Fruit fly (Drosophila melanogaster) whole organism, wandering third instar larva: ENCODE results near the gene Sfp24Bc.

Source experiments
- Abd-B ChIP-seq: fragments of >200 bp; optimal IDR thresholded peaks from 2 replicates; lab custom pipeline; 2017; ENCODE audit warnings: missing biosample characterization, missing genetic modification characterization
- CG32264 ChIP-seq: fragments of 200-800 bp; sonication (Bioruptor generic); optimal IDR thresholded peaks from 2 replicates; lab custom pipeline; 2016; ENCODE audit warnings: missing biosample characterization, missing genetic modification characterization
- CG9705 ChIP-seq: fragments of 200-800 bp; sonication (Bioruptor generic); optimal IDR thresholded peaks from 2 replicates; lab custom pipeline; 2018; ENCODE audit warnings: missing biosample characterization, mild to moderate bottlenecking, missing genetic modification characterization
- CrebA ChIP-seq: fragments of 200-800 bp; sonication (Bioruptor generic); optimal IDR thresholded peaks from 2 replicates; lab custom pipeline; 2016; ENCODE audit warnings: missing biosample characterization, mild to moderate bottlenecking, missing genetic modification characterization, borderline replicate concordance
- Dfd ChIP-seq: fragments of >200 bp; optimal IDR thresholded peaks from 2 replicates; lab custom pipeline; 2017; ENCODE audit warnings: missing biosample characterization, missing genetic modification characterization
- Dif ChIP-seq: fragments of 200-275, 200-300 bp; sonication (Bioruptor generic); optimal IDR thresholded peaks from 2 replicates; lab custom pipeline; 2018; ENCODE audit warnings: missing biosample characterization, missing genetic modification characterization; ENCODE audit not compliant: partially characterized antibody
- GATAd ChIP-seq: sonication (Bioruptor generic); optimal IDR thresholded peaks from 2 replicates; lab custom pipeline; 2016; ENCODE audit warnings: missing biosample characterization, missing genetic modification characterization
- HLH106 ChIP-seq: fragments of 200-800 bp; optimal IDR thresholded peaks from 3 replicates; lab custom pipeline; 2019; ENCODE audit warnings: missing biosample characterization, mild to moderate bottlenecking, missing genetic modification characterization, moderate library complexity
- Hnf4 ChIP-seq: fragments of 200-800 bp; sonication (Bioruptor generic); optimal IDR thresholded peaks from 2 replicates; lab custom pipeline; 2016; ENCODE audit warnings: missing biosample characterization, mild to moderate bottlenecking, missing genetic modification characterization
- Hr78 ChIP-seq: fragments of >200 bp; optimal IDR thresholded peaks from 2 replicates; lab custom pipeline; 2017; ENCODE audit warnings: missing biosample characterization, missing genetic modification characterization
- Jra ChIP-seq: sonication (Bioruptor generic); optimal IDR thresholded peaks from 2 replicates; lab custom pipeline; 2016; ENCODE audit warnings: missing biosample characterization, missing genetic modification characterization
- Mio ChIP-seq: sonication (Bioruptor generic); optimal IDR thresholded peaks from 2 replicates; lab custom pipeline; 2016; ENCODE audit warnings: missing biosample characterization, missing genetic modification characterization
- Myc ChIP-seq: fragments of >200 bp; optimal IDR thresholded peaks from 2 replicates; lab custom pipeline; 2017
- N ChIP-seq: fragments of >200 bp; optimal IDR thresholded peaks from 2 replicates; lab custom pipeline; 2018; ENCODE audit warnings: missing biosample characterization, missing external identifiers, missing genetic modification characterization
- OdsH ChIP-seq: fragments of 200-800 bp; sonication (Bioruptor generic); optimal IDR thresholded peaks from 2 replicates; lab custom pipeline; 2016; ENCODE audit warnings: missing biosample characterization, mild to moderate bottlenecking, missing genetic modification characterization
- Rel ChIP-seq, 2 experiments: fragments of 200-800 bp; sonication (Bioruptor generic) in 1 of 2; optimal IDR thresholded peaks; 2 replicates in 1 of 2; 3 replicates in 1 of 2; lab custom pipeline; 2016 to 2019; ENCODE audit warnings: mild to moderate bottlenecking in 2 of 2, missing biosample characterization in 2 of 2, missing genetic modification characterization in 2 of 2, moderate library complexity in 1 of 2
- Sp1 ChIP-seq: fragments of 200-800 bp; sonication (Bioruptor generic); optimal IDR thresholded peaks from 3 replicates; lab custom pipeline; 2019; ENCODE audit warnings: missing biosample characterization, mild to moderate bottlenecking, missing genetic modification characterization, moderate library complexity
- Vsx2 ChIP-seq: fragments of 200-300, 225-300 bp; sonication (Bioruptor generic); optimal IDR thresholded peaks from 2 replicates; lab custom pipeline; 2018; ENCODE audit warnings: missing biosample characterization, missing genetic modification characterization; ENCODE audit not compliant: partially characterized antibody
- br ChIP-seq: fragments of 200-800 bp; sonication (Bioruptor generic); optimal IDR thresholded peaks from 2 replicates; lab custom pipeline; 2016; ENCODE audit warnings: missing biosample characterization, missing genetic modification characterization
- brk ChIP-seq: fragments of 200-800 bp; sonication (Bioruptor generic); optimal IDR thresholded peaks from 2 replicates; lab custom pipeline; 2016; ENCODE audit warnings: missing biosample characterization, mild to moderate bottlenecking, missing genetic modification characterization
- dl ChIP-seq, 2 experiments: fragments of 175-275, 200-275 bp in 1 of 2; fragments of 200-275 bp in 1 of 2; sonication (Bioruptor generic); optimal IDR thresholded peaks; lab custom pipeline; 2018; ENCODE audit warnings: mild to moderate bottlenecking in 2 of 2, missing biosample characterization in 2 of 2, missing genetic modification characterization in 2 of 2, moderate library complexity in 2 of 2; ENCODE audit not compliant: partially characterized antibody in 2 of 2, insufficient read depth in 1 of 2
- dmrt93B ChIP-seq: fragments of 200-800 bp; sonication (Bioruptor generic); optimal IDR thresholded peaks from 2 replicates; lab custom pipeline; 2018; ENCODE audit warnings: missing biosample characterization, mild to moderate bottlenecking, missing genetic modification characterization
- dsf ChIP-seq: sonication (Bioruptor generic); optimal IDR thresholded peaks from 2 replicates; lab custom pipeline; 2016; ENCODE audit warnings: missing biosample characterization, missing genetic modification characterization, borderline replicate concordance
- ey ChIP-seq: fragments of 200-800 bp; sonication (Bioruptor generic); optimal IDR thresholded peaks from 2 replicates; lab custom pipeline; 2016; ENCODE audit warnings: missing biosample characterization, missing genetic modification characterization
- foxo ChIP-seq, 2 experiments: fragments of 200-800 bp; sonication (Bioruptor generic); optimal IDR thresholded peaks; 2 replicates in 1 of 2; 3 replicates in 1 of 2; lab custom pipeline; 2016 to 2017; ENCODE audit warnings: missing biosample characterization in 2 of 2, missing genetic modification characterization in 2 of 2
- fru ChIP-seq: fragments of 200-800 bp; sonication (Bioruptor generic); optimal IDR thresholded peaks from 3 replicates; lab custom pipeline; 2016; ENCODE audit warnings: missing biosample characterization, mild to moderate bottlenecking, missing genetic modification characterization
- h ChIP-seq: fragments of 200-800 bp; sonication (Bioruptor generic); optimal IDR thresholded peaks from 3 replicates; lab custom pipeline; 2016; ENCODE audit warnings: missing biosample characterization, mild to moderate bottlenecking, missing genetic modification characterization
- jim ChIP-seq: fragments of 175-275, 200-325 bp; sonication (Bioruptor generic); optimal IDR thresholded peaks from 2 replicates; lab custom pipeline; 2016; ENCODE audit warnings: missing biosample characterization, mild to moderate bottlenecking, missing genetic modification characterization
- psq ChIP-seq: fragments of 200-800 bp; sonication (Bioruptor generic); optimal IDR thresholded peaks from 3 replicates; lab custom pipeline; 2017; ENCODE audit warnings: missing biosample characterization, mild to moderate bottlenecking, missing genetic modification characterization, moderate library complexity
- rgr ChIP-seq: fragments of 200-800 bp; sonication (Bioruptor generic); optimal IDR thresholded peaks from 3 replicates; lab custom pipeline; 2016; ENCODE audit warnings: missing biosample characterization, mild to moderate bottlenecking, missing genetic modification characterization
- sage ChIP-seq: fragments of 200-800 bp; sonication (Bioruptor generic); optimal IDR thresholded peaks from 2 replicates; lab custom pipeline; 2016; ENCODE audit warnings: missing biosample characterization, mild to moderate bottlenecking, missing genetic modification characterization
- sv ChIP-seq: fragments of 200-800 bp; sonication (Bioruptor generic); optimal IDR thresholded peaks from 3 replicates; lab custom pipeline; 2016; ENCODE audit warnings: missing biosample characterization, missing genetic modification characterization
- tai ChIP-seq: sonication (Bioruptor generic); optimal IDR thresholded peaks from 2 replicates; lab custom pipeline; 2016; ENCODE audit warnings: missing biosample characterization, missing genetic modification characterization
- usp ChIP-seq: fragments of >200 bp; optimal IDR thresholded peaks from 2 replicates; lab custom pipeline; 2017; ENCODE audit warnings: missing biosample characterization, missing genetic modification characterization
- woc ChIP-seq: sonication (Bioruptor generic); optimal IDR thresholded peaks from 2 replicates; lab custom pipeline; 2016; ENCODE audit warnings: missing biosample characterization, mild to moderate bottlenecking, missing genetic modification characterization

The Sfp24Bc gene

DNA sequence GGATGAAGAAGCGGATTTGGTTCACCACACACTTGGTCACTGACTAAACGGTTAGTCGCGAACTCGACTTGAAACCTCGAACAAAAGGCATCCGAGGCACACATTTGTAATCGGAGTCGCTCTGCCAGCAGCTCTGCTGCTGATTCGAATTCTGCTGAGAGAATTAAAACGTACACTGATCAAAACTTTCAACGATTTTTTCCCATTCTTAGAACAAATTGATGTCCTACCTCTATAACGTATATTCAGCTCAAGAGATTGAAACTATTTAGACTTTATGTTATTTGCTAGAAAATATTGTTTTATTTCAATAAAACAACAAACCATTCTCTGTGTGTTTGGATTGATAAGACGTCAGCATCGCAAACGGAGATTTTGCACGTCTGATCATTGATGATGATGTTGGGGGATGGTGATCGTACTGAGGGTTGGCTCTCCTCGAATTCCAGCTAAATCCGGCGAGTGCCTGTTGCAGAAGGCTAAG, 35.1 kb upstream of the Sfp24Bc start, which contains the start of gene CG31778 (continued):
- TF ChIP-seq HLH106: peak; percentile 87
- TF ChIP-seq Dfd: no peak
- TF ChIP-seq, all 38 proteins: peak for 23

DNA sequence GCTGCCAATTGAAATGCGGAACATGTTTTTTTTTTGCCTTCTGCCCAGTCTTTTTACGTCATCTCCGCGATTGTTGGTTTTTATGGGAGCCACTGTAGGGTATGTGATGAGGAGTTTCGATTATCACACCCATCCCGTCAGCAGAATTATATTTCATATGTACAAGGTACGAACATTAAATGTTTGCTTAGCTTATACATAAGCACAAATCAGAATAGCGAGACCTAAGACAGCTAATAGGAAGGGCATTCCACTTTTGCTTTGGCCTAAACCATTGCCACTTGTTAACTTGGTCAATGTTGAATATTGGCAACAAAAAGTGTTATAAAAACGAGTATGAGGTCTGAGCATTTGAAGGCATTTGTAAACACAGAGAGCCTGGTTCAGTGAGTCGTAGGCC, 32.9 kb upstream of the Sfp24Bc start, which contains the start of gene CG2816:
Gene CG2816, plus strand, starts transcription at position 400 of the 400 bp plus-strand sequence.
- TF ChIP-seq h (GFP tag; lab: Kevin White, UChicago): peak; percentile 97
- TF ChIP-seq Dfd: no peak
- TF ChIP-seq brk (GFP tag; lab: Kevin White, UChicago): peak; percentile 88
- TF ChIP-seq Vsx2 (GFP tag; lab: Kevin White, UChicago): no peak
- peak; percentile 95 for TF ChIP-seq fru (GFP tag; lab: Kevin White, UChicago)
- peak; percentile 85 for TF ChIP-seq psq (GFP tag; lab: Kevin White, UChicago)
- peak; percentile 39 for TF ChIP-seq Rel (GFP tag; optimal IDR thresholded peaks at IDR 0.05; lab: Kevin White, UChicago)
- TF ChIP-seq Rel (tag; optimal IDR thresholded peaks at IDR 0.05; lab: Kevin White, UChicago): peak; percentile 74
- TF ChIP-seq dmrt93B (GFP tag; lab: Kevin White, UChicago): peak; percentile 84
- peak; percentile 93 for TF ChIP-seq br (GFP tag; lab: Kevin White, UChicago)
- no peak for TF ChIP-seq Dif
- no peak for TF ChIP-seq CrebA (GFP tag; lab: Kevin White, UChicago)
- no peak for TF ChIP-seq sv (GFP tag; lab: Kevin White, UChicago)
- peak; percentile 84 for TF ChIP-seq Jra (GFP tag; lab: Kevin White, UChicago)
- peak; percentile 92 for TF ChIP-seq Sp1 (GFP tag; lab: Kevin White, UChicago)
- peak; percentile 30 for TF ChIP-seq Myc (lab: Kevin White, UChicago)
- TF ChIP-seq Abd-B: no peak
- TF ChIP-seq rgr: peak; percentile 95
- peak; percentile 90 for TF ChIP-seq tai (GFP tag; lab: Kevin White, UChicago)
- peak; percentile 93 for TF ChIP-seq Hnf4
- TF ChIP-seq N (GFP tag; lab: Kevin White, UChicago): no peak
- TF ChIP-seq jim (GFP tag; lab: Kevin White, UChicago): peak; percentile 25
- TF ChIP-seq usp (GFP tag; lab: Kevin White, UChicago): no peak
- TF ChIP-seq GATAd (GFP tag; lab: Kevin White, UChicago): peak; percentile 88
- TF ChIP-seq CG32264 (GFP tag; lab: Kevin White, UChicago): peak; percentile 84
- no peak for TF ChIP-seq Hr78 (GFP tag; lab: Kevin White, UChicago)
- TF ChIP-seq foxo (GFP tag; optimal IDR thresholded peaks at IDR 0.05; lab: Kevin White, UChicago): peak; percentile 78 to 94
- peak; percentile 95 for TF ChIP-seq OdsH
- TF ChIP-seq Mio (GFP tag; lab: Kevin White, UChicago): peak; percentile 85
- peak; percentile 98 for TF ChIP-seq ey (GFP tag; lab: Kevin White, UChicago)
- peak; percentile 65 for TF ChIP-seq dsf
- peak; percentile 81 for TF ChIP-seq woc (GFP tag; lab: Kevin White, UChicago)
- TF ChIP-seq HLH106: peak; percentile 96
- TF ChIP-seq CG9705 (GFP tag; lab: Kevin White, UChicago): peak; percentile 90
- peak; percentile 58 for TF ChIP-seq sage (GFP tag; lab: Kevin White, UChicago)

DNA sequence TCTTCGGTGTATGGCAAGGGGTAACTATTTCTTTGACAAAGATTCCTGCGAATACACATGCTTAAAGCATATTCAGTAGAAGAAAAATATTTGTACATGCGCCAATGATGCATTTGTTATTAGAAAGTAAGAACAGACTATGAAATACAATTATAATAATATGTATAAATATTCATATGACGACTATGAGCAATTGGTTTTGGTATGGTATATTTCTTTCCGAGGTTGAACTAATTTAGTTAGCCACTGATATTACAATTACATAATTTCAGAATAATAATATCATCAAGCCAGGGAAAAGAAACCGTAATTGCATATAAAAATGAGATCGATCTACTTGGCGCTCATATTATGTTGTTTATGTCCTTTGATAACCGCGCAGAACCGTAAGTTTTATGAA, 31.1 kb upstream of the Sfp24Bc start, which contains the start of gene CG43145:
Gene CG43145, plus strand, starts transcription at position 301 of the 400 bp plus-strand sequence.
- TF ChIP-seq Mio (GFP tag; lab: Kevin White, UChicago) (no peak), foxo (GFP tag; optimal IDR thresholded peaks at IDR 0.05; lab: Kevin White, UChicago) (no peak), CrebA (GFP tag; lab: Kevin White, UChicago) (no peak), HLH106 (no peak), ey (GFP tag; lab: Kevin White, UChicago) (no peak), dsf (no peak), GATAd (GFP tag; lab: Kevin White, UChicago) (no peak)

DNA sequence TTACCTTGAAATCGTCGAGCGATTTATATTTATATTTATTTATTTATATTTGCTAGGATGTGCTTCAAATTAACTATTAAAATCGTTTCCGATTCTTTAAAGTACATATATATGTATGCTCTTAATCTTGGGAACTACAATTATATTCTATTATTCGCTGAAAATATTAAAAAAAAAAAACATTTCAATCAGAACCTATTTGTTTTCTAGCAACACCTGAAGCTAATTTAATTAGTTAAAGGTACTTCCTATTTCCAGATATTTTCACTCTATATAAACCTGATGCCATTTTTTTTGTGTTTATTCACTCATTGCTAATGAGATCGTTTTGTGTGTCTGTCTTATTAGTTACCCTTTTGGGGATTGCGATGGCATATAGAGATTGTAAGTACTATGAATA, 30.6 kb upstream of the Sfp24Bc start, which contains the start of gene CG42467:
Gene CG42467, plus strand, starts transcription at position 301 of the 400 bp plus-strand sequence.
- no peak for TF ChIP-seq dl (GFP tag; optimal IDR thresholded peaks at IDR 0.05; lab: Kevin White, UChicago; ENCODE audit: insufficient read depth in 1 of 2, partially characterized antibody in 2 of 2)
- TF ChIP-seq sv (GFP tag; lab: Kevin White, UChicago): no peak
- TF ChIP-seq, all 38 proteins: peak for 0
